Fruit fly (Drosophila melanogaster): Measurements from ENCODE around the gene mtm.

The mtm gene

DNA sequence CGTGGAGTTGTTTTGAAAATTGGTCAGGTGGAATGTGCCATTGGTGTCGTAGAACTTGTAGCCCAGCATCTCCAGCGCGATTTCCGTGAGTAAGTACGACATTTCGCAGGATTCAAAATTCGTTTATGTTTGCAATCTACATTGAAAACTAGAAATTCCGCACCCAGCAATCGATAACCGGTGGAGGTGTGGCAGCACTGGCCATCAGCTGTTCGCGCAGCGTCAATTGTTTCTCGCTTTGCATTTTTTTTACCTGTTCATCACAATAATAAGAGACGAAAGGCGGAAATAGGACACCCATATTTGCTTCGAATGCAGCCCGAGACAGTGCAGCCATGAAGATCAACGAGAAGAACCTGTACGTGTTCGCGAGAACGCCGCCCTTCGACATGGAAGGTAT, 11.7 kb upstream of the mtm start, which contains the start of the genes CG34179 and slmo:
Gene CG34179 (minus strand): TSS at position 165 of the 400 bp plus-strand sequence.
Gene slmo (minus strand): TSS at position 165 of the 400 bp plus-strand sequence.
- TF ChIP-seq hth (optimal IDR thresholded peaks at IDR 0.05): no peak
- peak; percentile 74 for TF ChIP-seq sd (tag; optimal IDR thresholded peaks at IDR 0.05)
- TF ChIP-seq sqz (GFP tag; optimal IDR thresholded peaks at IDR 0.05): no peak
- peak; percentile 42 for TF ChIP-seq pzg (GFP tag; optimal IDR thresholded peaks at IDR 0.05)
- TF ChIP-seq Hand (GFP tag; optimal IDR thresholded peaks at IDR 0.05): no peak
- TF ChIP-seq Scr (GFP tag; IDR thresholded peaks at IDR 0.05; ENCODE audit: partially characterized antibody): peak; percentile 30; the same call in 1 of the 2 replicates
- TF ChIP-seq Dp (GFP tag; optimal IDR thresholded peaks at IDR 0.05): peak; percentile 37
- peak; percentile 32 for TF ChIP-seq CG4617 (GFP tag; optimal IDR thresholded peaks at IDR 0.05; ENCODE audit: borderline replicate concordance)
- TF ChIP-seq Sox100B (GFP tag; optimal IDR thresholded peaks at IDR 0.05): no peak
- TF ChIP-seq HmgD (GFP tag; optimal IDR thresholded peaks at IDR 0.05): no peak
- TF ChIP-seq Atf3 (GFP tag; optimal IDR thresholded peaks at IDR 0.05): no peak
- no peak for TF ChIP-seq CG6813 (GFP tag; optimal IDR thresholded peaks at IDR 0.05)
- peak; percentile 2 to 90 for TF ChIP-seq crp (GFP tag; optimal IDR thresholded peaks at IDR 0.05)
- no peak for TF ChIP-seq hbn (GFP tag; IDR thresholded peaks at IDR 0.05; ENCODE audit: partially characterized antibody)
- TF ChIP-seq trem (tag; optimal IDR thresholded peaks at IDR 0.05): peak; percentile 35
- no peak for TF ChIP-seq inv (GFP tag; IDR thresholded peaks at IDR 0.05; ENCODE audit: partially characterized antibody)
- no peak for TF ChIP-seq br (optimal IDR thresholded peaks at IDR 0.05)
- peak; percentile 12 for TF ChIP-seq CG1603 (tag; optimal IDR thresholded peaks at IDR 0.05)
- TF ChIP-seq CG10366 (GFP tag; IDR thresholded peaks at IDR 0.05): no peak
- no peak for TF ChIP-seq unc-4 (GFP tag; IDR thresholded peaks at IDR 0.05; ENCODE audit: partially characterized antibody)
- peak; percentile 41 for TF ChIP-seq MESR4 (GFP tag; optimal IDR thresholded peaks at IDR 0.05)
- no peak for TF ChIP-seq nerfin-2 (GFP tag; IDR thresholded peaks at IDR 0.05; ENCODE audit: partially characterized antibody)
- TF ChIP-seq cas (GFP tag; IDR thresholded peaks at IDR 0.05): no peak
- peak; percentile 40; the same call in 1 of the 2 replicates for TF ChIP-seq sna (GFP tag; IDR thresholded peaks at IDR 0.05; ENCODE audit: partially characterized antibody)
- no peak for TF ChIP-seq gsb-n (tag; optimal IDR thresholded peaks at IDR 0.05)
- peak; percentile 85 for TF ChIP-seq MBD-R2 (GFP tag; IDR thresholded peaks at IDR 0.05)
- TF ChIP-seq Rx (GFP tag; IDR thresholded peaks at IDR 0.05): no peak
- peak; percentile 50 for TF ChIP-seq CG13287 (GFP tag; IDR thresholded peaks at IDR 0.05; ENCODE audit: partially characterized antibody)
- TF ChIP-seq CG17385 (GFP tag; optimal IDR thresholded peaks at IDR 0.05): no peak
- TF ChIP-seq bbx (GFP tag; IDR thresholded peaks at IDR 0.05; ENCODE audit: partially characterized antibody): peak; percentile 40; the same call in 1 of the 2 replicates
- TF ChIP-seq wek (GFP tag; optimal IDR thresholded peaks at IDR 0.05): no peak
- no peak for TF ChIP-seq CG12071 (GFP tag; optimal IDR thresholded peaks at IDR 0.05)
- no peak for TF ChIP-seq phol (tag; optimal IDR thresholded peaks at IDR 0.05)
- TF ChIP-seq ranshi (GFP tag; IDR thresholded peaks at IDR 0.05): no peak
- TF ChIP-seq stwl (tag; optimal IDR thresholded peaks at IDR 0.05): peak; percentile 2
- TF ChIP-seq seq (GFP tag; IDR thresholded peaks at IDR 0.05): no peak
- peak; percentile 33 for TF ChIP-seq Sry-δ (GFP tag; optimal IDR thresholded peaks at IDR 0.05)
- peak; percentile 52 for TF ChIP-seq E2f2 (GFP tag; IDR thresholded peaks at IDR 0.05)
- TF ChIP-seq tio (GFP tag; optimal IDR thresholded peaks at IDR 0.05): no peak
- TF ChIP-seq CG12391 (tag; optimal IDR thresholded peaks at IDR 0.05): no peak
- TF ChIP-seq Nf-YB (GFP tag; optimal IDR thresholded peaks at IDR 0.05): no peak
- no peak for TF ChIP-seq CrebB (tag; optimal IDR thresholded peaks at IDR 0.05)
- no peak for TF ChIP-seq CG2202 (tag; optimal IDR thresholded peaks at IDR 0.05)
- peak; percentile 48; the same call in 1 of the 2 replicates for TF ChIP-seq onecut (GFP tag; IDR thresholded peaks at IDR 0.05)
- TF ChIP-seq Dek (tag; optimal IDR thresholded peaks at IDR 0.05): no peak
- no peak for TF ChIP-seq pum (GFP tag; optimal IDR thresholded peaks at IDR 0.05)
- TF ChIP-seq Dref (GFP tag; IDR thresholded peaks at IDR 0.05): peak; percentile 66
- TF ChIP-seq CG34224 (GFP tag; IDR thresholded peaks at IDR 0.05; ENCODE audit: partially characterized antibody): 0 out of 3 replicates have a peak, but pooled peaks have one; percentile 15
- TF ChIP-seq Lim3 (GFP tag; IDR thresholded peaks at IDR 0.05): no peak
- peak; percentile 28 for TF ChIP-seq nerfin-1 (tag; optimal IDR thresholded peaks at IDR 0.05)

All from whole organism, embryonic.